Fruit fly (Drosophila melanogaster) whole organism, prepupa: Measurements from ENCODE around the gene drl.
A peak's percentile ranks its signal among the peaks of the same experiment; 100 is the strongest.

Experiments
- Blimp-1 ChIP-seq: fragments of 200-800 bp; sonication (Bioruptor generic); optimal IDR thresholded peaks from 3 replicates; lab custom pipeline; 2017; ENCODE audit warnings: missing biosample characterization, missing genetic modification characterization, mild to moderate bottlenecking, moderate library complexity, missing genetic modification reagents
- CG10631 ChIP-seq: fragments of 200-800 bp; sonication (Bioruptor generic); optimal IDR thresholded peaks from 2 replicates; lab custom pipeline; 2016; ENCODE audit warnings: missing biosample characterization, missing genetic modification characterization
- CG10669 ChIP-seq: fragments of 200-800 bp; sonication (Bioruptor generic); optimal IDR thresholded peaks from 3 replicates; lab custom pipeline; 2018; ENCODE audit warnings: missing biosample characterization, mild to moderate bottlenecking, missing genetic modification characterization, moderate library complexity
- CG11294 ChIP-seq: fragments of 200-800 bp; sonication (Bioruptor generic); IDR thresholded peaks from 2 replicates; pipeline ENCODE4 v1.3.6; 2022; ENCODE audit warnings: missing biosample characterization, missing genetic modification characterization
- CG11902 ChIP-seq: fragments of 200-800 bp; sonication (Bioruptor generic); optimal IDR thresholded peaks from 3 replicates; lab custom pipeline; 2016; ENCODE audit warnings: missing biosample characterization, missing genetic modification characterization
- CG15336 ChIP-seq: fragments of 200-800 bp; sonication (Bioruptor generic); IDR thresholded peaks from 2 replicates; pipeline ENCODE4 v1.3.6; 2022; ENCODE audit warnings: missing biosample characterization, missing genetic modification characterization
- CG1621 ChIP-seq: fragments of 200-800 bp; sonication (Bioruptor generic); optimal IDR thresholded peaks from 3 replicates; lab custom pipeline; 2018; ENCODE audit warnings: missing biosample characterization, mild to moderate bottlenecking, missing genetic modification characterization
- CG16779 ChIP-seq: fragments of 200-800 bp; sonication (Bioruptor generic); optimal IDR thresholded peaks from 3 replicates; lab custom pipeline; 2017; ENCODE audit warnings: missing biosample characterization, mild to moderate bottlenecking, missing genetic modification characterization
- CG3032 ChIP-seq: fragments of 200-800 bp; optimal IDR thresholded peaks from 2 replicates; lab custom pipeline; 2019; ENCODE audit warnings: missing biosample characterization, mild to moderate bottlenecking, missing genetic modification characterization, moderate library complexity
- CG31627 ChIP-seq: fragments of 200-800 bp; sonication (Bioruptor generic); optimal IDR thresholded peaks from 3 replicates; lab custom pipeline; 2016; ENCODE audit warnings: missing biosample characterization, missing genetic modification characterization
- CG6163 ChIP-seq: fragments of 200-800 bp; sonication (Bioruptor generic); IDR thresholded peaks from 3 replicates; pipeline ENCODE4 v1.3.6; 2022; ENCODE audit warnings: missing biosample characterization, missing genetic modification characterization
- CG6276 ChIP-seq: fragments of 200-800 bp; sonication (Bioruptor generic); optimal IDR thresholded peaks from 2 replicates; lab custom pipeline; 2017; ENCODE audit warnings: missing biosample characterization, mild to moderate bottlenecking, missing genetic modification characterization
- CG6792 ChIP-seq: fragments of 200-800 bp; sonication (Bioruptor generic); optimal IDR thresholded peaks from 3 replicates; lab custom pipeline; 2016; ENCODE audit warnings: missing biosample characterization, missing genetic modification characterization
- CG6808 ChIP-seq: fragments of 200-800 bp; sonication (Bioruptor generic); optimal IDR thresholded peaks from 3 replicates; lab custom pipeline; 2017; ENCODE audit warnings: missing biosample characterization, missing genetic modification characterization, mild to moderate bottlenecking, moderate library complexity, missing genetic modification reagents
- CG6854 ChIP-seq: fragments of 200-800 bp; sonication (Bioruptor generic); optimal IDR thresholded peaks from 2 replicates; lab custom pipeline; 2017; ENCODE audit warnings: missing biosample characterization, mild to moderate bottlenecking, missing genetic modification characterization
- CG7368 ChIP-seq: fragments of 200-800 bp; sonication (Bioruptor generic); optimal IDR thresholded peaks from 3 replicates; lab custom pipeline; 2016; ENCODE audit warnings: missing biosample characterization, missing genetic modification characterization
- CG8119 ChIP-seq: fragments of 200-800 bp; sonication (Bioruptor generic); IDR thresholded peaks from 3 replicates; pipeline ENCODE4 v1.3.6; 2022; ENCODE audit warnings: missing biosample characterization, missing genetic modification characterization
- CG8319 ChIP-seq: fragments of 200-800 bp; sonication (Bioruptor generic); optimal IDR thresholded peaks from 3 replicates; lab custom pipeline; 2016; ENCODE audit warnings: missing biosample characterization, missing genetic modification characterization
- CG9139 ChIP-seq: fragments of 200-800 bp; sonication (Bioruptor generic); optimal IDR thresholded peaks from 3 replicates; lab custom pipeline; 2017; ENCODE audit warnings: missing biosample characterization, mild to moderate bottlenecking, missing genetic modification characterization
- Eip75B ChIP-seq: fragments of 200-800 bp; sonication (Bioruptor generic); optimal IDR thresholded peaks from 3 replicates; lab custom pipeline; 2016; ENCODE audit warnings: missing biosample characterization, missing genetic modification characterization
- Eip78C ChIP-seq: fragments of 200-800 bp; sonication (Bioruptor generic); peaks from one replicate; lab custom pipeline; 2016; ENCODE audit warnings: missing biosample characterization, missing genetic modification characterization
- Ets96B ChIP-seq: fragments of 200-800 bp; optimal IDR thresholded peaks from 2 replicates; lab custom pipeline; 2019; ENCODE audit warnings: missing biosample characterization, mild to moderate bottlenecking, missing genetic modification characterization, moderate library complexity
- Gug ChIP-seq: fragments of 200-800 bp; sonication (Bioruptor generic); IDR thresholded peaks from 2 replicates; pipeline ENCODE4 v1.3.6; 2022; ENCODE audit warnings: missing biosample characterization, missing genetic modification characterization
- Hr38 ChIP-seq: sonication (Bioruptor generic); optimal IDR thresholded peaks from 2 replicates; lab custom pipeline; 2016; ENCODE audit warnings: missing biosample characterization, missing genetic modification characterization
- Hr39 ChIP-seq: fragments of 200-800 bp; sonication (Bioruptor generic); optimal IDR thresholded peaks from 2 replicates; lab custom pipeline; 2016; ENCODE audit warnings: missing biosample characterization, missing genetic modification characterization
- Lpt ChIP-seq: fragments of 200-800 bp; sonication (Bioruptor generic); optimal IDR thresholded peaks from 3 replicates; lab custom pipeline; 2016; ENCODE audit warnings: missing biosample characterization, missing genetic modification characterization
- Met ChIP-seq: fragments of 200-800 bp; sonication (Bioruptor generic); optimal IDR thresholded peaks from 3 replicates; lab custom pipeline; 2016; ENCODE audit warnings: missing biosample characterization, missing genetic modification characterization
- Smox ChIP-seq: fragments of 200-800 bp; sonication (Bioruptor generic); optimal IDR thresholded peaks from 3 replicates; lab custom pipeline; 2016; ENCODE audit warnings: missing biosample characterization, missing genetic modification characterization
- Sox102F ChIP-seq: fragments of 200-800 bp; sonication (Bioruptor generic); optimal IDR thresholded peaks from 2 replicates; lab custom pipeline; 2016; ENCODE audit warnings: missing biosample characterization, mild to moderate bottlenecking, missing genetic modification characterization
- Sox14 ChIP-seq: fragments of 200-800 bp; sonication (Bioruptor generic); optimal IDR thresholded peaks from 3 replicates; lab custom pipeline; 2016; ENCODE audit warnings: missing biosample characterization, missing genetic modification characterization
- Sox15 ChIP-seq: fragments of 200-800 bp; sonication (Bioruptor generic); optimal IDR thresholded peaks from 3 replicates; lab custom pipeline; 2016; ENCODE audit warnings: missing biosample characterization, missing genetic modification characterization
- achi ChIP-seq: fragments of 200-800 bp; sonication (Bioruptor generic); optimal IDR thresholded peaks from 3 replicates; lab custom pipeline; 2016; ENCODE audit warnings: missing biosample characterization, missing genetic modification characterization
- cyc ChIP-seq: fragments of 200-800 bp; sonication (Bioruptor generic); optimal IDR thresholded peaks from 3 replicates; lab custom pipeline; 2016; ENCODE audit warnings: missing biosample characterization, missing genetic modification characterization
- dac ChIP-seq: fragments of 200-800 bp; sonication (Bioruptor generic); optimal IDR thresholded peaks from 2 replicates; lab custom pipeline; 2017; ENCODE audit warnings: missing biosample characterization, mild to moderate bottlenecking, missing genetic modification characterization
- dsx ChIP-seq: fragments of 200-800 bp; optimal IDR thresholded peaks from 3 replicates; lab custom pipeline; 2019; ENCODE audit warnings: missing biosample characterization, mild to moderate bottlenecking, missing genetic modification characterization, moderate library complexity; ENCODE audit not compliant: poor library complexity, severe bottlenecking
- esn ChIP-seq: fragments of 200-800 bp; sonication (Bioruptor generic); optimal IDR thresholded peaks from 2 replicates; lab custom pipeline; 2016; ENCODE audit warnings: missing biosample characterization, mild to moderate bottlenecking, missing genetic modification characterization, moderate library complexity
- fd85E ChIP-seq: fragments of 200-800 bp; sonication (Bioruptor generic); optimal IDR thresholded peaks from 3 replicates; lab custom pipeline; 2016; ENCODE audit warnings: missing biosample characterization, missing genetic modification characterization
- fkh ChIP-seq: fragments of 200-800 bp; sonication (Bioruptor generic); optimal IDR thresholded peaks from 3 replicates; lab custom pipeline; 2017; ENCODE audit warnings: missing biosample characterization, mild to moderate bottlenecking, missing genetic modification characterization, moderate library complexity
- lz ChIP-seq: fragments of 200-800 bp; sonication (Bioruptor generic); optimal IDR thresholded peaks from 3 replicates; lab custom pipeline; 2016; ENCODE audit warnings: missing biosample characterization, missing genetic modification characterization
- pdm3 ChIP-seq: fragments of 200-800 bp; sonication (Bioruptor generic); optimal IDR thresholded peaks from 3 replicates; lab custom pipeline; 2016; ENCODE audit warnings: missing biosample characterization, missing genetic modification characterization
- salr ChIP-seq, 2 experiments: fragments of 200-800 bp; sonication (Bioruptor generic); optimal IDR thresholded peaks; 3 replicates each; lab custom pipeline; 2016 to 2018; ENCODE audit warnings: missing biosample characterization in 2 of 2, missing genetic modification characterization in 2 of 2, mild to moderate bottlenecking in 1 of 2
- spab ChIP-seq: fragments of 200-800 bp; sonication (Bioruptor generic); optimal IDR thresholded peaks from 2 replicates; lab custom pipeline; 2017; ENCODE audit warnings: missing biosample characterization, mild to moderate bottlenecking, missing genetic modification characterization, missing genetic modification reagents
- ss ChIP-seq, 2 experiments: fragments of 200-800 bp; sonication (Bioruptor generic); optimal IDR thresholded peaks; 2 replicates in 1 of 2; 3 replicates in 1 of 2; lab custom pipeline; 2017 to 2018; ENCODE audit warnings: mild to moderate bottlenecking in 2 of 2, missing biosample characterization in 2 of 2, missing genetic modification characterization in 2 of 2, moderate library complexity in 1 of 2
- svp ChIP-seq: fragments of 200-800 bp; sonication (Bioruptor generic); peaks from one replicate; lab custom pipeline; 2016; ENCODE audit warnings: missing biosample characterization, missing genetic modification characterization
- topi ChIP-seq: fragments of 200-800 bp; sonication (Bioruptor generic); optimal IDR thresholded peaks from 3 replicates; lab custom pipeline; 2016; ENCODE audit warnings: missing biosample characterization, missing genetic modification characterization
- vri ChIP-seq: fragments of 200-800 bp; sonication (Bioruptor generic); optimal IDR thresholded peaks from 3 replicates; lab custom pipeline; 2016; ENCODE audit warnings: missing biosample characterization, mild to moderate bottlenecking, missing genetic modification characterization

drl gene

dm6 chr2L:19158005-19158666, 32.0 kb upstream of the drl start (continued):
- TF ChIP-seq CG31627 (GFP tag; lab: Kevin White, UChicago) (no peak), achi (GFP tag; lab: Kevin White, UChicago) (peak; percentile 18), CG6808 (GFP tag; lab: Kevin White, UChicago) (no peak)

- TF ChIP-seq CG9139 (GFP tag; lab: Kevin White, UChicago), result no peak
- peak; percentile 17 for TF ChIP-seq Sox15 (GFP tag; lab: Kevin White, UChicago)
- TF ChIP-seq spab (GFP tag; lab: Kevin White, UChicago), result peak; percentile 3
- TF ChIP-seq svp (GFP tag; lab: Kevin White, UChicago), result peak; percentile 92
- peak; percentile 30; the same call in 1 of the 3 replicates for TF ChIP-seq CG6163 (GFP tag; lab: Robert Waterston, UW)
- peak; percentile 43 for TF ChIP-seq dsx (GFP tag; lab: Kevin White, UChicago)
- TF ChIP-seq ss (GFP tag; optimal IDR thresholded peaks at IDR 0.05; lab: Kevin White, UChicago), result no peak
- peak; percentile 48 for TF ChIP-seq CG15336 (GFP tag; lab: Robert Waterston, UW)
- peak; percentile 71 for TF ChIP-seq esn (GFP tag; lab: Kevin White, UChicago)
- TF ChIP-seq CG10631 (GFP tag; lab: Kevin White, UChicago), result peak; percentile 39
- TF ChIP-seq Lpt, result no peak
- peak; percentile 37 for TF ChIP-seq CG7368 (GFP tag; lab: Kevin White, UChicago)
- TF ChIP-seq CG8319, result peak; percentile 55
- peak; percentile 68 for TF ChIP-seq pdm3 (GFP tag; lab: Kevin White, UChicago)
- TF ChIP-seq CG6792 (GFP tag; lab: Kevin White, UChicago), result peak; percentile 45
- no peak for TF ChIP-seq CG11902 (GFP tag; lab: Kevin White, UChicago)
- no peak for TF ChIP-seq CG16779 (tag; lab: Kevin White, UChicago)
- TF ChIP-seq CG1621 (tag; lab: Kevin White, UChicago), result no peak
- TF ChIP-seq Hr38, result no peak
- TF ChIP-seq vri, result peak; percentile 86
- TF ChIP-seq topi (GFP tag; lab: Kevin White, UChicago), result peak; percentile 63
- TF ChIP-seq dac (GFP tag; lab: Kevin White, UChicago), result peak; percentile 21
- TF ChIP-seq Hr39 (GFP tag; lab: Kevin White, UChicago), result peak; percentile 67
- peak; percentile 69 for TF ChIP-seq CG31627 (GFP tag; lab: Kevin White, UChicago)
- peak; percentile 72 for TF ChIP-seq lz (GFP tag; lab: Kevin White, UChicago)
- TF ChIP-seq Met, result peak; percentile 65
- TF ChIP-seq CG11294 (GFP tag; lab: Robert Waterston, UW), result no peak; the same call in 1 of the 2 replicates
- TF ChIP-seq fd85E (GFP tag; lab: Kevin White, UChicago), result no peak
- peak; percentile 57 for TF ChIP-seq Sox14 (GFP tag; lab: Kevin White, UChicago)
- TF ChIP-seq CG6276 (GFP tag; lab: Kevin White, UChicago), result peak; percentile 57
- peak; percentile 31 for TF ChIP-seq CG10669 (GFP tag; lab: Kevin White, UChicago)
- TF ChIP-seq salr (GFP tag; optimal IDR thresholded peaks at IDR 0.05; lab: Kevin White, UChicago), result peak in 1 of 2 experiments; percentile 42
- peak; percentile 78 for TF ChIP-seq Eip78C (GFP tag; lab: Kevin White, UChicago)
- peak; percentile 53 for TF ChIP-seq Ets96B
- TF ChIP-seq CG6854 (GFP tag; lab: Kevin White, UChicago), result no peak
- TF ChIP-seq CG8119 (GFP tag; lab: Robert Waterston, UW), result peak; percentile 50; the same call in 2 of the 3 replicates
- TF ChIP-seq Sox102F (GFP tag; lab: Kevin White, UChicago), result peak; percentile 70
- TF ChIP-seq CG3032 (tag; lab: Kevin White, UChicago), result peak; percentile 15
- peak; percentile 61 for TF ChIP-seq cyc (GFP tag; lab: Kevin White, UChicago)
- peak; percentile 52 for TF ChIP-seq CG6808 (GFP tag; lab: Kevin White, UChicago)
- no peak for TF ChIP-seq Blimp-1 (GFP tag; lab: Kevin White, UChicago)
- TF ChIP-seq Smox, result peak; percentile 70
- TF ChIP-seq Gug (GFP tag; lab: Robert Waterston, UW), result peak; percentile 45
- peak; percentile 69 for TF ChIP-seq achi (GFP tag; lab: Kevin White, UChicago)
- peak; percentile 72 for TF ChIP-seq fkh
- TF ChIP-seq Eip75B (GFP tag; lab: Kevin White, UChicago), result peak; percentile 8
These were observed 31.2 kb upstream of the drl start for dm6 chr2L:19158679-19159551.
